In genomic region chr3R:23669401-23670216, dm6 we compare ENCODE assay signal across 1 fruit fly cellular context.
TF ChIP-seq lines count a peak whose summit lies in the region.

Gene CG31145, minus strand, starts transcription at chr3R:23669659.

TF ChIP-seq in whole organism, embryonic, 481 proteins besides CTCF, POLR2A, EP300 and RAD21 (continued from another document and continues in another):
- no peak for TF ChIP-seq nerfin-2 (GFP tag; IDR thresholded peaks at IDR 0.05; lab: Robert Waterston, UW; ENCODE audit: partially characterized antibody)
- TF ChIP-seq Xbp1 (GFP tag; optimal IDR thresholded peaks at IDR 0.05; lab: Kevin White, UChicago) = peak; percentile 100
- TF ChIP-seq CG16779 (GFP tag; IDR thresholded peaks at IDR 0.05; lab: Robert Waterston, UW) = peak; percentile 96
- TF ChIP-seq gsb-n (tag; optimal IDR thresholded peaks at IDR 0.05; lab: Kevin White, UChicago) = peak; percentile 98
- TF ChIP-seq CG16815 (GFP tag; optimal IDR thresholded peaks at IDR 0.05; lab: Kevin White, UChicago) = peak; percentile 99
- peak; percentile 99 for TF ChIP-seq fd3F (GFP tag; optimal IDR thresholded peaks at IDR 0.05; lab: Kevin White, UChicago)
- peak; percentile 96 for TF ChIP-seq sim (GFP tag; IDR thresholded peaks at IDR 0.05; lab: Robert Waterston, UW)
- peak; percentile 97 for TF ChIP-seq D19B (GFP tag; optimal IDR thresholded peaks at IDR 0.05; lab: Kevin White, UChicago)
- peak; percentile 98 for TF ChIP-seq nerfin-1 (tag; optimal IDR thresholded peaks at IDR 0.05; lab: Kevin White, UChicago)
- peak; percentile 98 for TF ChIP-seq ara (GFP tag; IDR thresholded peaks at IDR 0.05; lab: Robert Waterston, UW)
- peak; percentile 100 for TF ChIP-seq CG18619 (GFP tag; optimal IDR thresholded peaks at IDR 0.05; lab: Kevin White, UChicago)
- TF ChIP-seq CG3281 (GFP tag; optimal IDR thresholded peaks at IDR 0.05; lab: Kevin White, UChicago) = peak; percentile 100
- peak; percentile 100 for TF ChIP-seq CG9609 (GFP tag; optimal IDR thresholded peaks at IDR 0.05; lab: Kevin White, UChicago)
- peak; percentile 95 for TF ChIP-seq Ets97D (GFP tag; optimal IDR thresholded peaks at IDR 0.05; lab: Kevin White, UChicago)
- TF ChIP-seq CG13123 (GFP tag; optimal IDR thresholded peaks at IDR 0.05; lab: Kevin White, UChicago) = peak; percentile 98
- peak; percentile 97 for TF ChIP-seq trem (tag; optimal IDR thresholded peaks at IDR 0.05; lab: Kevin White, UChicago)
- TF ChIP-seq rib (GFP tag; IDR thresholded peaks at IDR 0.05; lab: Robert Waterston, UW) = peak; percentile 97
- peak; percentile 99 to 100 for TF ChIP-seq Pdp1 (GFP tag; optimal IDR thresholded peaks at IDR 0.05; lab: Kevin White, UChicago)
- peak; percentile 99 for TF ChIP-seq CG12299 (tag; optimal IDR thresholded peaks at IDR 0.05; lab: Kevin White, UChicago)
- TF ChIP-seq B-H2 (GFP tag; optimal IDR thresholded peaks at IDR 0.05; lab: Kevin White, UChicago) = peak; percentile 97
- TF ChIP-seq CG6813 (GFP tag; optimal IDR thresholded peaks at IDR 0.05; lab: Kevin White, UChicago) = peak; percentile 99
- peak; percentile 100 for TF ChIP-seq CG13624 (GFP tag; optimal IDR thresholded peaks at IDR 0.05; lab: Kevin White, UChicago)
- no peak for TF ChIP-seq cad (GFP tag; optimal IDR thresholded peaks at IDR 0.05; lab: Kevin White, UChicago)
- peak; percentile 35 for TF ChIP-seq pzg (GFP tag; optimal IDR thresholded peaks at IDR 0.05; lab: Kevin White, UChicago)
- peak; percentile 99 for TF ChIP-seq CG10565 (GFP tag; optimal IDR thresholded peaks at IDR 0.05; lab: Kevin White, UChicago)
- peak; percentile 99 for TF ChIP-seq CG7786 (GFP tag; optimal IDR thresholded peaks at IDR 0.05; lab: Kevin White, UChicago)
- TF ChIP-seq BEAF-32 (GFP tag; optimal IDR thresholded peaks at IDR 0.05; lab: Kevin White, UChicago) = peak; percentile 41
- peak; percentile 83 for TF ChIP-seq bigmax (GFP tag; optimal IDR thresholded peaks at IDR 0.05; lab: Kevin White, UChicago)
- peak; percentile 98 for TF ChIP-seq Lhr (GFP tag; optimal IDR thresholded peaks at IDR 0.05; lab: Kevin White, UChicago)
- TF ChIP-seq Eip74EF (GFP tag; optimal IDR thresholded peaks at IDR 0.05; lab: Kevin White, UChicago) = peak in 1 of 2 experiments; percentile 100
- TF ChIP-seq CG3995 (GFP tag; optimal IDR thresholded peaks at IDR 0.05; lab: Kevin White, UChicago) = peak; percentile 89
- TF ChIP-seq cato (GFP tag; optimal IDR thresholded peaks at IDR 0.05; lab: Kevin White, UChicago; ENCODE audit: borderline replicate concordance) = peak; percentile 99
- peak; percentile 99 for TF ChIP-seq klu (GFP tag; IDR thresholded peaks at IDR 0.05; lab: Robert Waterston, UW)
- TF ChIP-seq unpg (GFP tag; optimal IDR thresholded peaks at IDR 0.05; lab: Kevin White, UChicago) = peak; percentile 99
- peak; percentile 95 for TF ChIP-seq nom (GFP tag; optimal IDR thresholded peaks at IDR 0.05; lab: Kevin White, UChicago)
- TF ChIP-seq CG9876 (GFP tag; optimal IDR thresholded peaks at IDR 0.05; lab: Kevin White, UChicago) = peak; percentile 99
- peak; percentile 73 for TF ChIP-seq MESR4 (GFP tag; optimal IDR thresholded peaks at IDR 0.05; lab: Kevin White, UChicago)
- peak; percentile 96 for TF ChIP-seq CG8359 (GFP tag; optimal IDR thresholded peaks at IDR 0.05; lab: Kevin White, UChicago; ENCODE audit: borderline replicate concordance)
- TF ChIP-seq CG7987 (GFP tag; optimal IDR thresholded peaks at IDR 0.05; lab: Kevin White, UChicago) = peak; percentile 97
- TF ChIP-seq CG13424 (tag; optimal IDR thresholded peaks at IDR 0.05; lab: Kevin White, UChicago) = peak; percentile 100
- TF ChIP-seq CG17328 (GFP tag; IDR thresholded peaks at IDR 0.05; lab: Robert Waterston, UW) = peak; percentile 98
- peak; percentile 95 for TF ChIP-seq ssp (GFP tag; IDR thresholded peaks at IDR 0.05; lab: Robert Waterston, UW)
- TF ChIP-seq NC2α (GFP tag; optimal IDR thresholded peaks at IDR 0.05; lab: Kevin White, UChicago) = peak; percentile 99
- TF ChIP-seq sna (GFP tag; IDR thresholded peaks at IDR 0.05; lab: Robert Waterston, UW; ENCODE audit: partially characterized antibody) = no peak
- TF ChIP-seq CG7963 (GFP tag; IDR thresholded peaks at IDR 0.05; lab: Robert Waterston, UW; ENCODE audit: partially characterized antibody) = 0 out of 3 replicates have a peak, but pooled peaks have one; percentile 47
- peak; percentile 97 for TF ChIP-seq C15 (GFP tag; IDR thresholded peaks at IDR 0.05; lab: Robert Waterston, UW)
- TF ChIP-seq MBD-R2 (GFP tag; IDR thresholded peaks at IDR 0.05; lab: Robert Waterston, UW) = peak; percentile 98
- TF ChIP-seq CG43689 (GFP tag; IDR thresholded peaks at IDR 0.05; lab: Robert Waterston, UW) = peak; percentile 96
- peak; percentile 98 for TF ChIP-seq CG4328 (GFP tag; optimal IDR thresholded peaks at IDR 0.05; lab: Kevin White, UChicago)
- TF ChIP-seq ken (GFP tag; IDR thresholded peaks at IDR 0.05; lab: Robert Waterston, UW) = peak; percentile 99
- peak; percentile 99 for TF ChIP-seq gsb (GFP tag; IDR thresholded peaks at IDR 0.05; lab: Robert Waterston, UW)
- TF ChIP-seq grau (tag; optimal IDR thresholded peaks at IDR 0.05; lab: Kevin White, UChicago) = peak; percentile 99
- peak; percentile 99 for TF ChIP-seq CG8089 (GFP tag; optimal IDR thresholded peaks at IDR 0.05; lab: Kevin White, UChicago)
- TF ChIP-seq CG11093 (GFP tag; IDR thresholded peaks at IDR 0.05; lab: Robert Waterston, UW) = peak; percentile 99
- TF ChIP-seq CG6765 (GFP tag; optimal IDR thresholded peaks at IDR 0.05; lab: Kevin White, UChicago) = peak; percentile 99
- TF ChIP-seq chinmo (GFP tag; IDR thresholded peaks at IDR 0.05; lab: Robert Waterston, UW; ENCODE audit: partially characterized antibody) = peak; percentile 89; the same call in 2 of the 4 replicates
- TF ChIP-seq ERR (GFP tag; optimal IDR thresholded peaks at IDR 0.05; lab: Kevin White, UChicago) = peak; percentile 99
- peak; percentile 100 for TF ChIP-seq CG18599 (GFP tag; optimal IDR thresholded peaks at IDR 0.05; lab: Kevin White, UChicago)
- peak; percentile 99 for TF ChIP-seq Usf (GFP tag; optimal IDR thresholded peaks at IDR 0.05; lab: Kevin White, UChicago)
- TF ChIP-seq HLH4C (GFP tag; IDR thresholded peaks at IDR 0.05; lab: Robert Waterston, UW; ENCODE audit: partially characterized antibody) = no peak
- peak; percentile 100 for TF ChIP-seq Ets65A (GFP tag; lab: Kevin White, UChicago)
- TF ChIP-seq Ptx1 (GFP tag; IDR thresholded peaks at IDR 0.05; lab: Robert Waterston, UW) = peak; percentile 99
- TF ChIP-seq CG2120 (GFP tag; optimal IDR thresholded peaks at IDR 0.05; lab: Kevin White, UChicago) = peak; percentile 100
- TF ChIP-seq CG30431 (GFP tag; optimal IDR thresholded peaks at IDR 0.05; lab: Kevin White, UChicago) = peak; percentile 99
- peak; percentile 73 for TF ChIP-seq Sry-β (GFP tag; optimal IDR thresholded peaks at IDR 0.05; lab: Kevin White, UChicago)
- TF ChIP-seq zf30C (GFP tag; optimal IDR thresholded peaks at IDR 0.05; lab: Kevin White, UChicago) = peak; percentile 95
- TF ChIP-seq caup (GFP tag; optimal IDR thresholded peaks at IDR 0.05; lab: Kevin White, UChicago; ENCODE audit: severe bottlenecking) = peak; percentile 99
- peak; percentile 99 for TF ChIP-seq Antp (GFP tag; optimal IDR thresholded peaks at IDR 0.05; lab: Kevin White, UChicago)
- peak; percentile 94 for TF ChIP-seq CG17802 (tag; optimal IDR thresholded peaks at IDR 0.05; lab: Kevin White, UChicago)
- peak; percentile 99 for TF ChIP-seq CG7372 (GFP tag; IDR thresholded peaks at IDR 0.05; lab: Robert Waterston, UW)
- no peak for TF ChIP-seq HLHmδ (GFP tag; optimal IDR thresholded peaks at IDR 0.05; lab: Kevin White, UChicago)
- TF ChIP-seq gro (GFP tag; optimal IDR thresholded peaks at IDR 0.05; lab: Kevin White, UChicago) = peak; percentile 100
- peak; percentile 99 for TF ChIP-seq CG6689 (GFP tag; IDR thresholded peaks at IDR 0.05; lab: Robert Waterston, UW)
- TF ChIP-seq mirr (GFP tag; optimal IDR thresholded peaks at IDR 0.05; lab: Kevin White, UChicago) = peak; percentile 97
- peak; percentile 98 for TF ChIP-seq CG31388 (GFP tag; optimal IDR thresholded peaks at IDR 0.05; lab: Kevin White, UChicago)
- TF ChIP-seq CG10959 (GFP tag; IDR thresholded peaks at IDR 0.05; lab: Robert Waterston, UW) = peak; percentile 95
- TF ChIP-seq CG5245 (GFP tag; optimal IDR thresholded peaks at IDR 0.05; lab: Kevin White, UChicago) = peak; percentile 99
- no peak for TF ChIP-seq br (optimal IDR thresholded peaks at IDR 0.05; lab: Kevin White, UChicago)
- TF ChIP-seq CG6254 (GFP tag; optimal IDR thresholded peaks at IDR 0.05; lab: Kevin White, UChicago) = peak; percentile 97
- peak in 1 of 3 experiments; percentile 94 for TF ChIP-seq Stat92E (GFP tag; optimal IDR thresholded peaks at IDR 0.05; lab: Kevin White, UChicago)
- peak; percentile 99 for TF ChIP-seq seq (GFP tag; IDR thresholded peaks at IDR 0.05; lab: Robert Waterston, UW)
- peak; percentile 99 to 100 for TF ChIP-seq Hr51 (GFP tag; optimal IDR thresholded peaks at IDR 0.05; lab: Kevin White, UChicago)
- TF ChIP-seq CG4282 (GFP tag; optimal IDR thresholded peaks at IDR 0.05; lab: Kevin White, UChicago) = peak; percentile 99
- peak; percentile 96 for TF ChIP-seq CG6654 (GFP tag; optimal IDR thresholded peaks at IDR 0.05; lab: Kevin White, UChicago)
- peak; percentile 97 for TF ChIP-seq CG11085 (GFP tag; IDR thresholded peaks at IDR 0.05; lab: Robert Waterston, UW)
- peak; percentile 100 for TF ChIP-seq Med (GFP tag; lab: Kevin White, UChicago)
- peak; percentile 100 for TF ChIP-seq CG15269 (tag; optimal IDR thresholded peaks at IDR 0.05; lab: Kevin White, UChicago)
- no peak for TF ChIP-seq sc (optimal IDR thresholded peaks at IDR 0.05; lab: Kevin White, UChicago)
- TF ChIP-seq sc (GFP tag; optimal IDR thresholded peaks at IDR 0.05; lab: Kevin White, UChicago) = peak; percentile 99
- peak; percentile 99 for TF ChIP-seq CG3726 (GFP tag; IDR thresholded peaks at IDR 0.05; lab: Robert Waterston, UW)
- TF ChIP-seq CG15601 (tag; optimal IDR thresholded peaks at IDR 0.05; lab: Kevin White, UChicago) = peak; percentile 98
- peak; percentile 99 for TF ChIP-seq crc (GFP tag; optimal IDR thresholded peaks at IDR 0.05; lab: Kevin White, UChicago)
- TF ChIP-seq CG18476 (GFP tag; optimal IDR thresholded peaks at IDR 0.05; lab: Kevin White, UChicago) = peak; percentile 99
- TF ChIP-seq Asciz (GFP tag; optimal IDR thresholded peaks at IDR 0.05; lab: Kevin White, UChicago) = peak; percentile 100
- TF ChIP-seq slp2 (GFP tag; optimal IDR thresholded peaks at IDR 0.05; lab: Kevin White, UChicago) = peak; percentile 100
- no peak for TF ChIP-seq D (optimal IDR thresholded peaks at IDR 0.05; lab: Kevin White, UChicago)
- TF ChIP-seq D (GFP tag; optimal IDR thresholded peaks at IDR 0.05; lab: Kevin White, UChicago) = peak; percentile 100
- peak; percentile 49 for TF ChIP-seq cg (GFP tag; optimal IDR thresholded peaks at IDR 0.05; lab: Kevin White, UChicago)
- 0 out of 3 replicates have a peak, but pooled peaks have one; percentile 24 for TF ChIP-seq CG16813 (GFP tag; IDR thresholded peaks at IDR 0.05; lab: Robert Waterston, UW; ENCODE audit: partially characterized antibody)
- TF ChIP-seq Dll (GFP tag; IDR thresholded peaks at IDR 0.05; lab: Robert Waterston, UW; ENCODE audit: partially characterized antibody) = no peak
- TF ChIP-seq fu2 (GFP tag; optimal IDR thresholded peaks at IDR 0.05; lab: Kevin White, UChicago) = peak; percentile 99
- TF ChIP-seq CG1024 (GFP tag; IDR thresholded peaks at IDR 0.05; lab: Robert Waterston, UW) = peak; percentile 92
- peak; percentile 58; the same call in 1 of the 3 replicates for TF ChIP-seq hb (GFP tag; IDR thresholded peaks at IDR 0.05; lab: Robert Waterston, UW; ENCODE audit: partially characterized antibody)
- TF ChIP-seq Atf6 (GFP tag; IDR thresholded peaks at IDR 0.05; lab: Robert Waterston, UW) = peak; percentile 100
- peak; percentile 93 for TF ChIP-seq MTF-1 (GFP tag; optimal IDR thresholded peaks at IDR 0.05; lab: Kevin White, UChicago; ENCODE audit: borderline replicate concordance)
- peak; percentile 40 for TF ChIP-seq Dp (GFP tag; optimal IDR thresholded peaks at IDR 0.05; lab: Kevin White, UChicago)
- peak; percentile 99 for TF ChIP-seq CG9727 (GFP tag; optimal IDR thresholded peaks at IDR 0.05; lab: Kevin White, UChicago)
- no peak for TF ChIP-seq zen2 (GFP tag; IDR thresholded peaks at IDR 0.05; lab: Robert Waterston, UW; ENCODE audit: partially characterized antibody)
- peak; percentile 99 for TF ChIP-seq GATAe (GFP tag; conservative IDR thresholded peaks at IDR 0.05; lab: Robert Waterston, UW)
- TF ChIP-seq pita (GFP tag; optimal IDR thresholded peaks at IDR 0.05; lab: Kevin White, UChicago) = no peak
- peak; percentile 87 for TF ChIP-seq CG33557 (GFP tag; optimal IDR thresholded peaks at IDR 0.05; lab: Kevin White, UChicago)
- TF ChIP-seq CG10147 (GFP tag; optimal IDR thresholded peaks at IDR 0.05; lab: Kevin White, UChicago) = peak; percentile 99
- TF ChIP-seq CG14965 (GFP tag; optimal IDR thresholded peaks at IDR 0.05; lab: Kevin White, UChicago; ENCODE audit: borderline replicate concordance) = peak; percentile 92
- peak; percentile 100 for TF ChIP-seq Hsf (GFP tag; optimal IDR thresholded peaks at IDR 0.05; lab: Kevin White, UChicago)
- TF ChIP-seq CG1647 (GFP tag; optimal IDR thresholded peaks at IDR 0.05; lab: Kevin White, UChicago) = peak; percentile 99
- TF ChIP-seq CG2116 (GFP tag; optimal IDR thresholded peaks at IDR 0.05; lab: Kevin White, UChicago) = peak; percentile 93
- peak; percentile 99 for TF ChIP-seq CG14014 (GFP tag; IDR thresholded peaks at IDR 0.05; lab: Robert Waterston, UW)
- no peak for TF ChIP-seq Gsc (GFP tag; IDR thresholded peaks at IDR 0.05; lab: Robert Waterston, UW)
- peak; percentile 99 for TF ChIP-seq B-H1 (GFP tag; IDR thresholded peaks at IDR 0.05; lab: Robert Waterston, UW)
- no peak for TF ChIP-seq Doc3 (GFP tag; IDR thresholded peaks at IDR 0.05; lab: Robert Waterston, UW; ENCODE audit: partially characterized antibody)
- TF ChIP-seq Kr (GFP tag; optimal IDR thresholded peaks at IDR 0.05; lab: Kevin White, UChicago) = peak; percentile 14
- TF ChIP-seq Atf3 (GFP tag; optimal IDR thresholded peaks at IDR 0.05; lab: Kevin White, UChicago) = peak; percentile 99
- TF ChIP-seq Tbp (GFP tag; optimal IDR thresholded peaks at IDR 0.05; lab: Kevin White, UChicago) = no peak
- peak in 1 of 2 experiments; percentile 95 for TF ChIP-seq Dfd (GFP tag; optimal IDR thresholded peaks at IDR 0.05; lab: Kevin White, UChicago)
- peak; percentile 100 for TF ChIP-seq Camta (GFP tag; optimal IDR thresholded peaks at IDR 0.05; lab: Kevin White, UChicago)
- peak; percentile 99 for TF ChIP-seq E2f1 (GFP tag; IDR thresholded peaks at IDR 0.05; lab: Robert Waterston, UW)
- peak; percentile 99 for TF ChIP-seq CG11504 (tag; optimal IDR thresholded peaks at IDR 0.05; lab: Kevin White, UChicago)
- TF ChIP-seq Awh (GFP tag; IDR thresholded peaks at IDR 0.05; lab: Robert Waterston, UW) = peak; percentile 98
